Fruit fly (Drosophila melanogaster): ENCODE data around the gene CG32182.

The CG32182 gene

dm6 chr3L:17802107-17802506 is 44.2 kb downstream of the CG32182 start, which contains the start of gene NUCB1:
Gene NUCB1, minus strand, starts transcription at chr3L:17802279.
- TF ChIP-seq CG17801 (GFP tag; optimal IDR thresholded peaks at IDR 0.05; ENCODE audit: partially characterized antibody), result peak; percentile 51

DNA sequence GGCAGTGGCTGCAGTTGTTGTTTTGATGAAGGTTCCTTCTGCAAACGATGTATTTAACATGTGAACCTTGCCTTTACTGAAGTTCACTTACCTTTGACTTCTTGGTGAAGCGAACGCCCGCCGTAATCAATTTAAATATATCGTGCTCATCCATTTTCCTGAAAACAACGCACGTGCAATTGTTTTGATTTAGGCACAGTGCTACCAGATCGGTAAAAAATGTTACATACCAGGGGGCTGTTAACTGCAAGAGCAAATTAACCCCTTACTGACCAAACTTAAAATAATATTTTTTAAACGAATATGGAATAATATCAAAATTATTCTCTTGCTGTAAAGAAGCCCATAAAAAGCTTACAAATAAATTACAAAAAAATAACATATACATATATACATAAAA is 46.6 kb downstream of the CG32182 start, which contains the start of gene ais:
Gene ais, minus strand, starts transcription at position 205 of the 400 bp plus-strand sequence.
- peak; percentile 30 for TF ChIP-seq CG17801 (GFP tag; optimal IDR thresholded peaks at IDR 0.05; ENCODE audit: partially characterized antibody)

dm6 chr3L:17806357-17807025 is 48.6 kb downstream of the CG32182 start, which contains the start of gene CG32187:
Gene CG32187, minus strand, starts transcription at chr3L:17806365.
- TF ChIP-seq CG17801 (GFP tag; optimal IDR thresholded peaks at IDR 0.05; ENCODE audit: partially characterized antibody), result no peak

dm6 chr3L:17808597-17809213 is 50.8 kb downstream of the CG32182 start, which contains the start of gene CG32191:
Gene CG32191, minus strand, starts transcription at chr3L:17809146.
- TF ChIP-seq CG17801 (GFP tag; optimal IDR thresholded peaks at IDR 0.05; ENCODE audit: partially characterized antibody), result no peak
